Worm (Caenorhabditis elegans) whole organism, L2 larva: ENCODE data around the gene H10D18.5.
A peak's percentile ranks its signal among the peaks of the same experiment; 100 is the strongest.

ENCODE experiments used
- C34F6.9 ChIP-seq: fragments of 150-350 bp; optimal IDR thresholded peaks from 2 replicates; lab custom pipeline; 2014; ENCODE audit warnings: missing biosample characterization, missing genetic modification characterization
- R02D3.7 ChIP-seq: fragments of 150-350 bp; optimal IDR thresholded peaks from 2 replicates; lab custom pipeline; 2014; ENCODE audit warnings: missing biosample characterization, missing genetic modification characterization
- Y55F3AM.14 ChIP-seq: fragments of 200-800 bp; sonication (Bioruptor generic); optimal IDR thresholded peaks from 2 replicates; lab custom pipeline; 2018; ENCODE audit warnings: mild to moderate bottlenecking, missing genetic modification characterization, missing compliant biosample characterization
- ZK546.5 ChIP-seq: sonication (generic microtip); optimal IDR thresholded peaks from 2 replicates; lab custom pipeline; 2017; ENCODE audit warnings: missing biosample characterization, missing genetic modification characterization
- alr-1 ChIP-seq: fragments of 150-350 bp; optimal IDR thresholded peaks from 2 replicates; lab custom pipeline; 2014; ENCODE audit warnings: missing biosample characterization, missing genetic modification characterization
- aly-2 ChIP-seq: fragments of 150-350 bp; optimal IDR thresholded peaks from 2 replicates; lab custom pipeline; 2014; ENCODE audit warnings: missing biosample characterization, missing genetic modification characterization
- ama-1 ChIP-seq: fragments of 150-350 bp; optimal IDR thresholded peaks from 2 replicates; lab custom pipeline; 2018; ENCODE audit warnings: inconsistent platforms
- blmp-1 ChIP-seq: sonication (generic microtip); optimal IDR thresholded peaks from 2 replicates; lab custom pipeline; 2017; ENCODE audit warnings: missing genetic modification characterization, mild to moderate bottlenecking, missing compliant biosample characterization, antibody characterized with exemption, moderate library complexity; ENCODE audit not compliant: insufficient read depth
- ceh-16 ChIP-seq: fragments of 150-350 bp; optimal IDR thresholded peaks from 2 replicates; lab custom pipeline; 2014; ENCODE audit warnings: missing biosample characterization, missing genetic modification characterization
- ceh-82 ChIP-seq: fragments of 150-350 bp; optimal IDR thresholded peaks from 2 replicates; lab custom pipeline; 2014; ENCODE audit warnings: missing biosample characterization, missing genetic modification characterization
- crh-2 ChIP-seq: sonication (generic microtip); optimal IDR thresholded peaks from 2 replicates; lab custom pipeline; 2017; ENCODE audit warnings: missing biosample characterization, missing genetic modification characterization
- dmd-4 ChIP-seq: sonication (generic microtip); optimal IDR thresholded peaks from 2 replicates; lab custom pipeline; 2017; ENCODE audit warnings: missing biosample characterization, missing genetic modification characterization
- elt-1 ChIP-seq: fragments of 150-350 bp; optimal IDR thresholded peaks from 2 replicates; lab custom pipeline; 2014; ENCODE audit warnings: missing biosample characterization, missing genetic modification characterization
- elt-3 ChIP-seq: sonication (generic microtip); optimal IDR thresholded peaks from 2 replicates; lab custom pipeline; 2017; ENCODE audit warnings: missing biosample characterization, missing genetic modification characterization
- gmeb-1 ChIP-seq: fragments of 150-350 bp; optimal IDR thresholded peaks from 2 replicates; lab custom pipeline; 2014; ENCODE audit warnings: missing biosample characterization, missing genetic modification characterization
- lin-11 ChIP-seq: fragments of 150-350 bp; sonication (generic microtip); optimal IDR thresholded peaks from 2 replicates; lab custom pipeline; 2014; ENCODE audit warnings: missing biosample characterization, missing genetic modification characterization, inconsistent platforms, mixed read lengths
- lin-39 ChIP-seq: fragments of 150-350 bp; optimal IDR thresholded peaks from 2 replicates; lab custom pipeline; 2014; ENCODE audit warnings: missing biosample characterization, missing genetic modification reagents, missing genetic modification characterization
- lsy-2 ChIP-seq, 2 experiments: fragments of 150-350 bp in 1 of 2; sonication (generic microtip) in 1 of 2; optimal IDR thresholded peaks; 2 replicates each; lab custom pipeline; 2014 to 2017; ENCODE audit warnings: missing biosample characterization in 2 of 2, missing genetic modification characterization in 2 of 2
- mab-5 ChIP-seq: fragments of 150-350 bp; optimal IDR thresholded peaks from 2 replicates; lab custom pipeline; 2014; ENCODE audit warnings: missing biosample characterization, missing genetic modification characterization
- mbf-1 ChIP-seq: sonication (generic microtip); optimal IDR thresholded peaks from 2 replicates; lab custom pipeline; 2017; ENCODE audit warnings: missing biosample characterization, missing genetic modification characterization
- nhr-11 ChIP-seq: fragments of 150-350 bp; optimal IDR thresholded peaks from 2 replicates; lab custom pipeline; 2014; ENCODE audit warnings: missing biosample characterization, missing genetic modification characterization
- nhr-12 ChIP-seq: fragments of 150-350 bp; optimal IDR thresholded peaks from 2 replicates; lab custom pipeline; 2014; ENCODE audit warnings: missing biosample characterization, missing genetic modification characterization
- nhr-129 ChIP-seq: fragments of 150-350 bp; optimal IDR thresholded peaks from 2 replicates; lab custom pipeline; 2014; ENCODE audit warnings: missing biosample characterization, missing genetic modification characterization
- nhr-21 ChIP-seq: fragments of 150-350 bp; optimal IDR thresholded peaks from 2 replicates; lab custom pipeline; 2014; ENCODE audit warnings: missing biosample characterization, missing genetic modification characterization
- nhr-23 ChIP-seq: fragments of 150-350 bp; optimal IDR thresholded peaks from 2 replicates; lab custom pipeline; 2014; ENCODE audit warnings: missing biosample characterization, missing genetic modification reagents, missing genetic modification characterization
- nhr-237 ChIP-seq: fragments of 150-350 bp; optimal IDR thresholded peaks from 2 replicates; lab custom pipeline; 2014; ENCODE audit warnings: missing biosample characterization, missing genetic modification characterization
- nhr-25 ChIP-seq: fragments of 150-350 bp; sonication (generic microtip); optimal IDR thresholded peaks from 3 replicates; lab custom pipeline; 2014; ENCODE audit warnings: missing biosample characterization, missing genetic modification characterization
- nhr-6 ChIP-seq: fragments of 150-350 bp; optimal IDR thresholded peaks from 2 replicates; lab custom pipeline; 2014; ENCODE audit warnings: missing biosample characterization, missing genetic modification characterization
- nhr-77 ChIP-seq: fragments of 150-350 bp; optimal IDR thresholded peaks from 2 replicates; lab custom pipeline; 2014; ENCODE audit warnings: missing biosample characterization, missing genetic modification characterization
- sem-4 ChIP-seq: fragments of 150-350 bp; optimal IDR thresholded peaks from 2 replicates; lab custom pipeline; 2014; ENCODE audit warnings: missing biosample characterization, missing genetic modification reagents, missing genetic modification characterization
- sma-3 ChIP-seq: sonication (generic microtip); optimal IDR thresholded peaks from 2 replicates; lab custom pipeline; 2016; ENCODE audit warnings: missing genetic modification reagents, missing genetic modification characterization, missing compliant biosample characterization
- sma-9 ChIP-seq, 2 experiments: fragments of 150-350 bp in 1 of 2; sonication (generic microtip) in 1 of 2; optimal IDR thresholded peaks; 2 replicates each; lab custom pipeline; 2014 to 2016; ENCODE audit warnings: missing genetic modification characterization in 2 of 2, mild to moderate bottlenecking in 1 of 2, missing biosample characterization in 1 of 2, missing compliant biosample characterization in 1 of 2, missing genetic modification reagents in 1 of 2, moderate library complexity in 1 of 2
- unc-55 ChIP-seq: fragments of 150-350 bp; sonication (generic microtip); optimal IDR thresholded peaks from 3 replicates; lab custom pipeline; 2014; ENCODE audit warnings: missing biosample characterization, missing genetic modification reagents, missing genetic modification characterization
- zag-1 ChIP-seq: fragments of 150-350 bp; optimal IDR thresholded peaks from 2 replicates; lab custom pipeline; 2014; ENCODE audit warnings: missing biosample characterization, missing genetic modification characterization
- ztf-1 ChIP-seq: fragments of 200-800 bp; sonication (Bioruptor generic); conservative IDR thresholded peaks from 2 replicates; pipeline ENCODE4 v1.3.6; 2022; ENCODE audit warnings: missing genetic modification characterization, missing compliant biosample characterization
- ztf-11 ChIP-seq: sonication (generic microtip); optimal IDR thresholded peaks from 2 replicates; lab custom pipeline; 2017; ENCODE audit warnings: missing biosample characterization, missing genetic modification characterization
- ztf-4 ChIP-seq: fragments of 150-350 bp; optimal IDR thresholded peaks from 2 replicates; lab custom pipeline; 2014; ENCODE audit warnings: missing biosample characterization, missing genetic modification characterization

The H10D18.5 gene

ce11 chrV:3773618-3774017 is 57.9 kb downstream of the H10D18.5 start:
- no peak for TF ChIP-seq nhr-77 (tag; lab: Kevin White, UChicago)
- TF ChIP-seq unc-55 (GFP tag; lab: Kevin White, UChicago), result no peak
- no peak for TF ChIP-seq ceh-16 (tag; lab: Kevin White, UChicago)
- TF ChIP-seq ama-1 (lab: Kevin White, UChicago), result no peak
- no peak for TF ChIP-seq ceh-82 (tag; lab: Kevin White, UChicago)
- no peak for TF ChIP-seq sma-3 (GFP tag; lab: Kevin White, UChicago)
- TF ChIP-seq zag-1 (tag; lab: Kevin White, UChicago), result no peak
- no peak for TF ChIP-seq sma-9 (GFP tag; optimal IDR thresholded peaks at IDR 0.05; lab: Kevin White, UChicago)
- TF ChIP-seq sma-9 (tag; optimal IDR thresholded peaks at IDR 0.05; lab: Kevin White, UChicago), result no peak
- no peak for TF ChIP-seq ZK546.5
- no peak for TF ChIP-seq elt-1 (tag; lab: Kevin White, UChicago)
- no peak for TF ChIP-seq lin-39
- TF ChIP-seq dmd-4 (tag; lab: Kevin White, UChicago), result no peak
- no peak for TF ChIP-seq nhr-21 (tag; lab: Kevin White, UChicago)
- no peak for TF ChIP-seq nhr-12
- TF ChIP-seq nhr-25, result no peak
- TF ChIP-seq nhr-237 (tag; lab: Kevin White, UChicago), result no peak

DNA sequence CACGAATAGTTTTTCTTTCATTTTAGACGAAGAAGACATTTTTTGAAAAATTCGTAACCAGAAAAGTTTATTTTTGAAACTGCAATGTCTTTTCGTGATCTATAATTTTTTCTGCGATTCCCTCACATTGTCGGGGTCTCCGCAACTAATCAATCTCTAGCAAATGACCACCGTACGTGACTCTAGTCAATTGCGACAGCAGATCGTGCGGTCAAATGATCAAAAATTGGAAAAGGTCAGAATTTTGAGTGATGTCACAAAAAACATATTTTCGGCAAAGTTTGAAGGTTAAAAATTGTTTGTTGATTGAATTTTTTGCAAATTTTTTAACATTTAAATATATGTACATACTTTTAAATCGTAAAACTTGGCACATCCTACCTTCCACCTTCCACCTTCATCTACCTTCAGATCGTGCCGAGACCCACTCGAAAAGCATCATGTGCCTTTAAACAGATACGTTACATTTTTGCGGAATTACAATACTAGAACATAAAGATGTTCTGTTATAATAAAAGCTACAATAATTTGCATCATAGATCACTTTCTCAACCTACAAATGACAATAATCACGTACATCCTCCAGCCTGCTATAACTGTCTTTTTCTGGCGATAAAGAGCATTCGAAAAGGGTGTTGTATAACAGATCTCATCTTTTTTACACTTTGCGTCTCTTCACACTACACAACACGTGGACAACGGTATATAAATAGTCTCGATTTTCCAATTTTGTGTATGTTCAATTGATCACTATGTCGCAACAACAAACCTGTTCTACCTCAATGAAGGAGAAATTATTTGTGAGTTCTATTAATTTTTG is 59.9 kb downstream of the H10D18.5 start, which contains the start of the genes R08E5.1 and rips-1:
Gene R08E5.1, minus strand, starts transcription at position 82 of the 820 bp plus-strand sequence.
Gene rips-1, plus strand, starts transcription at position 585 of the 820 bp plus-strand sequence.
- peak; percentile 18 for TF ChIP-seq sma-9 (GFP tag; optimal IDR thresholded peaks at IDR 0.05; lab: Kevin White, UChicago)
- no peak for TF ChIP-seq sma-9 (tag; optimal IDR thresholded peaks at IDR 0.05; lab: Kevin White, UChicago)
- TF ChIP-seq crh-2 (tag; lab: Kevin White, UChicago), result peak; percentile 29
- peak; percentile 4 for TF ChIP-seq nhr-21 (tag; lab: Kevin White, UChicago)
- no peak for TF ChIP-seq nhr-6
- TF ChIP-seq nhr-25, result peak; percentile 12
- no peak for TF ChIP-seq lin-11 (tag; lab: Kevin White, UChicago)
- peak; percentile 12 for TF ChIP-seq gmeb-1 (tag; lab: Kevin White, UChicago)
- TF ChIP-seq ama-1 (lab: Kevin White, UChicago), result no peak

ce11 chrV:3768270-3768669 is 63.2 kb downstream of the H10D18.5 start, which contains the start of gene R08E5.4:
Gene R08E5.4, plus strand, starts transcription at chrV:3768570.
- no peak for TF ChIP-seq blmp-1 (tag; lab: Kevin White, UChicago)
- no peak for TF ChIP-seq Y55F3AM.14 (GFP tag; lab: Kevin White, UChicago)
- no peak for TF ChIP-seq sem-4 (tag; lab: Kevin White, UChicago)
- TF ChIP-seq ceh-82 (tag; lab: Kevin White, UChicago), result no peak
- TF ChIP-seq R02D3.7, result no peak
- no peak for TF ChIP-seq aly-2 (tag; lab: Kevin White, UChicago)
- TF ChIP-seq nhr-129 (tag; lab: Kevin White, UChicago), result no peak
- TF ChIP-seq alr-1 (tag; lab: Kevin White, UChicago), result no peak
- no peak for TF ChIP-seq nhr-77 (tag; lab: Kevin White, UChicago)
- TF ChIP-seq lin-39, result no peak
- no peak for TF ChIP-seq nhr-23 (tag; lab: Kevin White, UChicago)
- TF ChIP-seq C34F6.9 (tag; lab: Kevin White, UChicago), result no peak
- TF ChIP-seq nhr-25, result no peak
- no peak for TF ChIP-seq gmeb-1 (tag; lab: Kevin White, UChicago)
- TF ChIP-seq elt-3 (tag; lab: Kevin White, UChicago), result no peak
- no peak for TF ChIP-seq lsy-2 (tag; optimal IDR thresholded peaks at IDR 0.05; lab: Kevin White, UChicago)
- TF ChIP-seq mbf-1 (tag; lab: Kevin White, UChicago), result no peak
- TF ChIP-seq elt-1 (tag; lab: Kevin White, UChicago), result no peak
- TF ChIP-seq ztf-1 (GFP tag; lab: Robert Waterston, UW), result no peak

- no peak for TF ChIP-seq sma-3 (GFP tag; lab: Kevin White, UChicago)
- TF ChIP-seq ztf-4 (tag; lab: Kevin White, UChicago), result no peak
- no peak for TF ChIP-seq ztf-11 (tag; lab: Kevin White, UChicago)
- TF ChIP-seq nhr-11 (tag; lab: Kevin White, UChicago), result no peak
- TF ChIP-seq dmd-4 (tag; lab: Kevin White, UChicago), result no peak
- TF ChIP-seq nhr-6, result no peak
- TF ChIP-seq aly-2 (tag; lab: Kevin White, UChicago), result no peak
- no peak for TF ChIP-seq mab-5 (tag; lab: Kevin White, UChicago)
- TF ChIP-seq C34F6.9 (tag; lab: Kevin White, UChicago), result no peak
- TF ChIP-seq unc-55 (GFP tag; lab: Kevin White, UChicago), result no peak
Observed at ce11 chrV:3766904-3767303, 64.6 kb downstream of the H10D18.5 start, which contains the start of gene Y39H10A.1. Gene Y39H10A.1, plus strand, starts transcription at chrV:3767204.
